Worm (Caenorhabditis elegans): Measurements from ENCODE around the gene ZK512.7.

DNA sequence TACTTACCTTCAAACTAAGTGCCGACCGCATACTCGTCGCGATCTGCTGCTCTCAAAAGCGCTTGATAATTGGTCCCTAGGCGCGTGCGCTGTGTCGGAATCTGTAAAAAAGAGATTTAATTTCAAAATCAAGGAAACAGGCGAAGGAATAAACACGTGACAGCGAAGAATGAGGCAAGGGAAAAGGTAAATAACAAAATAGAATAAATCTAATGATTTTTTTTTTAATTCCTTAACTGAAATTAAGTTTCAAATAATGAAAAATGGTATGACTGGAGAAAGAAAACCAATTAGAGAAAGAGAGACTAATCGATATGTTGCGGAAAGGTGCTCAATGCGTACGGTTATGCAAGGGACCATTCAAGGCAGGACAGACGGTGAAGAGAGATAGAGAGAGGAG, 29.3 kb downstream of the ZK512.7 start, which contains the start of gene cya-1:
- TF ChIP-seq med-1 (GFP tag; optimal IDR thresholded peaks at IDR 0.05; ENCODE audit: insufficient read depth) (no peak), cog-1 (tag; optimal IDR thresholded peaks at IDR 0.05) (no peak), ztf-29 (GFP tag; IDR thresholded peaks at IDR 0.05) (no peak), klf-2 (GFP tag; conservative IDR thresholded peaks at IDR 0.05) (no peak), T22C8.4 (GFP tag; IDR thresholded peaks at IDR 0.05) (no peak), flt-1 (GFP tag; IDR thresholded peaks at IDR 0.05) (no peak), ref-1 (GFP tag; conservative IDR thresholded peaks at IDR 0.05) (no peak), tab-1 (GFP tag; IDR thresholded peaks at IDR 0.05) (no peak), ztf-23 (GFP tag; IDR thresholded peaks at IDR 0.05) (no peak)
